Worm (Caenorhabditis elegans): ENCODE measurements around the gene str-40.

The str-40 gene

DNA sequence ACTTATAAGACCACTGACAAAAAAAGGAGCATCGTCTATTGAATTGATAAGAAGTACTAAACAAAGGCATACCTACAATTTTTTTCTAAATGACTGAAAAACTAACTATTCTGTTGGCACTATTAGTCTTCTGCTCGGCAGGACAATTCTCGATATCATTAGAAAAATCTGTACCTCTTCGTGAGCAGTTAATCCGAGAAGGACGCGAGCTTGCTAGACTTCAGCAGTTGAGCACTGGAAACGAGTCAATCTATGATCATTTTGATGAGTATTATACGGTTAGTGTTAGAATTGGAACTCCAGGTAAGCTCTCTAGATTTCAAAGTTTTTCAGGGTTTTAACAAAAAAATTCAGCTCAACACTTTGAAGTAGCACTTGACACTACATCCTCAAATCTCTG, 40.8 kb downstream of the str-40 start, which contains the start of gene asp-7:
Gene asp-7, plus strand, starts transcription at position 81 of the 400 bp plus-strand sequence.
- TF ChIP-seq nhr-232 (tag; optimal IDR thresholded peaks at IDR 0.05) (no peak), hlh-8 (tag; optimal IDR thresholded peaks at IDR 0.05) (no peak), ceh-2 (tag; optimal IDR thresholded peaks at IDR 0.05) (no peak)

DNA sequence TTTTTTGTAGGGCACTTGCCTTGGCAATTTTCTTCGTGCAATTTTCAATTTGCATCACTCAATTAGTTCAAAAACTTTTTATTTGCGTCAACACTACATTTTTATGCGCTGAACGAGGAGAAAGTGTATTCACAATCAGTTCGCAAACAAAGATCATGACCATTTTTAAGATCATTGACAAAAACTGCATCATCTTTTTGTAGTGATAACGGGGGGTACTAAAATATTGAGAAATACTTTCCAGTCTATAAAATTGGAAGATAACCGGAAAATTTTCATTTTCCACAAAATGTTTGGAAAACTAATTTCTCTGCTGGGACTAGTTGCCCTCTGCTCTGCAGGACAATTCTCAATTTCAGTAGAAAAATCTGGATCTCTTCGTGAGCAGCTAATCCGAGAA, 44.7 kb downstream of the str-40 start, which contains the start of gene asp-8:
Gene asp-8, plus strand, starts transcription at position 276 of the 400 bp plus-strand sequence.
- TF ChIP-seq pha-4 (tag; optimal IDR thresholded peaks at IDR 0.05) (no peak), sox-2 (GFP tag; IDR thresholded peaks at IDR 0.05) (no peak), K02D7.2 (tag; optimal IDR thresholded peaks at IDR 0.05) (no peak), ceh-31 (tag; optimal IDR thresholded peaks at IDR 0.05) (no peak), unc-86 (tag; optimal IDR thresholded peaks at IDR 0.05) (no peak), fkh-10 (GFP tag; optimal IDR thresholded peaks at IDR 0.05) (no peak), madf-2 (tag; optimal IDR thresholded peaks at IDR 0.05) (no peak), unc-55 (GFP tag; optimal IDR thresholded peaks at IDR 0.05) (no peak), nhr-232 (tag; optimal IDR thresholded peaks at IDR 0.05) (no peak), dmd-4 (tag; optimal IDR thresholded peaks at IDR 0.05; ENCODE audit: borderline replicate concordance) (no peak), pax-1 (tag; optimal IDR thresholded peaks at IDR 0.05) (no peak), pat-9 (tag; optimal IDR thresholded peaks at IDR 0.05) (no peak), dve-1 (tag; optimal IDR thresholded peaks at IDR 0.05) (no peak), ceh-19 (GFP tag; optimal IDR thresholded peaks at IDR 0.05) (no peak)

DNA sequence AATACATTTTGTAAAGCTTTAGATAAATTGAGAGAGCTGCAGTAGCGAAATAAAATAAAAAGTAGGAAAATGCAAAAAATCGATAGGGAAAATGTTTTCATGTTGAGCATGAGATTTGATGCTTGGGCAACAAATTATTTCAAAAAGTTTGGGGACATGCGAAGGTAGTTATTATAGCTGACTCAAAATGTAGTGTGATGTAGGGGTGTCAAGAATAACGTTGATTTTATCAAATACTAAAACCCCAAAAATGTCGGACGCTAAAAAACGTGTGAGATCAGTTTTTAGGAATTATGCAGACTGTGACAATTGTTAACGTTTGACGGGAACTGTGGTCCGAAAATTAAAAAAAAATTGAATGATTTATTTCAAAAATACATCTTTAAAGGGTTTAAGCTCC, 47.7 kb downstream of the str-40 start, which contains the start of gene irld-12:
Gene irld-12, minus strand, starts transcription at position 101 of the 400 bp plus-strand sequence.
- TF ChIP-seq lin-11 (tag; optimal IDR thresholded peaks at IDR 0.05) = no peak
- no peak for TF ChIP-seq ceh-31 (tag; optimal IDR thresholded peaks at IDR 0.05)
- TF ChIP-seq dve-1 (tag; optimal IDR thresholded peaks at IDR 0.05) = no peak
- no peak for TF ChIP-seq Y22D7AL.16 (tag; optimal IDR thresholded peaks at IDR 0.05)
- TF ChIP-seq fkh-6 (tag; optimal IDR thresholded peaks at IDR 0.05) = no peak
- no peak for TF ChIP-seq hlh-8 (tag; optimal IDR thresholded peaks at IDR 0.05)
- no peak for TF ChIP-seq hlh-13 (GFP tag; optimal IDR thresholded peaks at IDR 0.05)
- no peak for TF ChIP-seq F13H6.1 (tag; optimal IDR thresholded peaks at IDR 0.05)
- no peak for TF ChIP-seq eyg-1 (tag; optimal IDR thresholded peaks at IDR 0.05)
- no peak for TF ChIP-seq ceh-30 (tag; optimal IDR thresholded peaks at IDR 0.05)
- TF ChIP-seq fax-1 (tag; optimal IDR thresholded peaks at IDR 0.05) = no peak
- no peak for TF ChIP-seq ztf-16 (tag; optimal IDR thresholded peaks at IDR 0.05)
- no peak for TF ChIP-seq K09A11.1 (tag; optimal IDR thresholded peaks at IDR 0.05; ENCODE audit: insufficient read depth)
- TF ChIP-seq npax-4 (tag; optimal IDR thresholded peaks at IDR 0.05) = no peak
